Worm (Caenorhabditis elegans): ENCODE results near the gene tpk-1.

Gene tpk-1

DNA sequence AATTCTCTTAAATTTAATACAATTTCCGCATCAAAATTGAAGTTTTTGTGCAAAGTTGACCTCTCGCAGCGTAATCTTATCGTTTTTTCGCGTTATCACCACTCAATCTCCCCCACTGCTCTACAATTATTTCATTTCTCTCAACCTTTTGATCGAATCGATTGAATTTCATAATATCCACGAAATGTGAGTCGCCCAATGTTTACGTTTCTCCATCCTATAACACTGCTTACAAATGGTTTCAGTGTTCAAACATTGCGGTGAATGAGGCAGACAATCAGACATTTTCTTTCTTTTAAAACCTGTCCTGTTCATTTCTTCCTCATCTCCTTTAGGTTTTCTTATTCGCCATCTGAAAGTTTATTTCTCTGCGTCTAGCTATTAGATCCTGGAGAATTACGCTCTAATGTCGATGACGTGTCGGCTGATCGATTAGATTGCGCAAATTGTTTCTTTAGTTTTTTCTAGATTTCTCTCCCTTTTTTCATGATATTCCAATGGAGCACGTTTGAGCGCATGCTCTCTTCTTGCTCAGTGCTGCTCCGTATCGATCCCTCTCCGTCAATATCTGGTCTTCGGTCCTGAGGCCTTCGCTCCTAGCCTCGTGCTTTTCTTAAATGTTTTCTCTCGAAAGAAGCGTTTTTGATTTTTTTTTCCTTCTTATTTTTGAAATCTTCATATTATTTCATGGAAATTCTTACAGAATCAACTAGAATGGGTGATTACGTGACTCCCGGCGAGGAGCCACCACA, 6.9 kb upstream of the tpk-1 start, which contains the start of gene unc-32 (continued):
- TF ChIP-seq zip-4 (GFP tag; optimal IDR thresholded peaks at IDR 0.05) (peak; percentile 1), fos-1 (tag; optimal IDR thresholded peaks at IDR 0.05) (peak; percentile 11), C04F5.9 (tag; optimal IDR thresholded peaks at IDR 0.05) (peak; percentile 56), tbx-2 (tag; optimal IDR thresholded peaks at IDR 0.05) (peak; percentile 21), dpl-1 (GFP tag; optimal IDR thresholded peaks at IDR 0.05) (peak in 2 of 3 experiments; percentile 36 to 40)

DNA sequence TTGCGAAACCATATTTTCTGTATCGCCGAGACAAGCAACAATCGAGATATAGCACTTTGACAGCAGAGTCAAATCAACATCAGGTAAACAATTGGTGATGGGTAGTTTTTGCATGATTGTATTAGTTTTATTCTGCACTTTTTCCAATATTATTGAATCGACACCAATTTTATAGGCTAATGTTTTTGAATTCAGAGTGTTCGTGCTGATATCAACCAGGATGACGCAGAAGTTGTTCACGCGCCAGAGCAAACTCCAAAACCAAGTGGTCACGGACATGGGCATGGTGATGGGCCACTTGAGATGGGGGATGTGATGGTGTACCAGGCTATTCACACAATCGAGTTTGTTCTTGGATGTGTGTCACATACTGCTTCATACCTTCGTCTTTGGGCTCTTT, 1.8 kb upstream of the tpk-1 start:
- TF ChIP-seq elt-2 (tag; optimal IDR thresholded peaks at IDR 0.05) (no peak), ceh-82 (tag; optimal IDR thresholded peaks at IDR 0.05) (no peak), lin-15B (tag; optimal IDR thresholded peaks at IDR 0.05) (no peak), skn-1 (tag; optimal IDR thresholded peaks at IDR 0.05) (no peak)

DNA sequence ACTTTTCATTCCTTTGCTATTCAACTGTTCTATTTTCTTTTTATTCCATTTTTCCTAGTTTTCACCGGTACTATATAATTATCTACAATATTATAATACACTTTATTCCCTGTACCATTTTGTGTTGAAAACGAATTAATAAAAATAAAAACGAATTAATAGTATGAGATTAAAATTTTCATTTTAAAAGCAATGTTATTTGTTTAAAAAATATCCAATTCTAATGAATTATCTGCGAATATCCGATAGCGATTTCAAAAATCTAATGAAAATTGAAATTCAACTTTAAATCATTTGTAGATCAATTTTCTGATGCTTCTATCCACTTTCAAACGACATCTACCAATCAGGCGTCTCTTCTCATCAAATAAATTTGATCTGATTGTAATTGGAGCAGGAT, 1.5 kb downstream of the tpk-1 start, which contains the start of gene trxr-2:
TSS of gene trxr-2 (plus strand) at position 301 of the 400 bp plus-strand sequence.
- TF ChIP-seq unc-62 (GFP tag; optimal IDR thresholded peaks at IDR 0.05) (no peak), ceh-8 (GFP tag; optimal IDR thresholded peaks at IDR 0.05) (no peak), nhr-71 (tag; optimal IDR thresholded peaks at IDR 0.05) (no peak), unc-98 (GFP tag; IDR thresholded peaks at IDR 0.05) (no peak), nhr-11 (tag; optimal IDR thresholded peaks at IDR 0.05) (no peak), zip-4 (GFP tag; optimal IDR thresholded peaks at IDR 0.05) (no peak), lir-3 (tag; optimal IDR thresholded peaks at IDR 0.05; ENCODE audit: poor library complexity) (no peak), unc-130 (tag; optimal IDR thresholded peaks at IDR 0.05) (no peak), mdl-1 (tag; optimal IDR thresholded peaks at IDR 0.05) (no peak), zag-1 (tag; optimal IDR thresholded peaks at IDR 0.05) (no peak), jun-1 (tag; optimal IDR thresholded peaks at IDR 0.05) (no peak), rnt-1 (tag; optimal IDR thresholded peaks at IDR 0.05) (no peak), blmp-1 (tag; optimal IDR thresholded peaks at IDR 0.05) (no peak), mep-1 (tag; optimal IDR thresholded peaks at IDR 0.05) (no peak), grh-1 (GFP tag; IDR thresholded peaks at IDR 0.05) (no peak)

DNA sequence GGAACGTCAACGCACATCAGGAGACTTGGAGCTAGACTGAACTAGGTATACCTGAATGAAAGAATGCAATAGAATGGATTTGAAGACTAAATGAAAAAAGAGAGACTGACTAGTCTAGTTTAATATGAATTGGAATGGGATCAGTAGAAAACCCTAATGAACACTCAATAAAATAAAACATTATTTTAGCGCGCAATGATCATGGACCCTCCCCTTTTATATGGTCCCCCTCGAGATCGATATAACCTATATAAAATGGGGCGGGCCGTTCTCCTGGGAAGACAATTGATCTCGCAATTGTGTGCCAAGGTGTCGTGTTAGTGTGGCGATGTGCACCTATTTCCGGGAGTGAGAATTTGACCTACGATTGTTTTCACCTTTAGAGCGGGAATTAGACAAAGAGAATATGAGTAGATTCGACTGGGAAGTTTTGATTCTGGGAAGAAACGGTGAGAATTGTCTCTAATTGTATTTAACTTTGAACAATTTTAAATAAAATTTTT, 6.0 kb downstream of the tpk-1 start, which contains the start of gene cdc-25.3:
TSS of gene cdc-25.3 (minus strand) at position 51 of the 503 bp plus-strand sequence.
- no peak for TF ChIP-seq lir-3 (tag; optimal IDR thresholded peaks at IDR 0.05; ENCODE audit: poor library complexity)

DNA sequence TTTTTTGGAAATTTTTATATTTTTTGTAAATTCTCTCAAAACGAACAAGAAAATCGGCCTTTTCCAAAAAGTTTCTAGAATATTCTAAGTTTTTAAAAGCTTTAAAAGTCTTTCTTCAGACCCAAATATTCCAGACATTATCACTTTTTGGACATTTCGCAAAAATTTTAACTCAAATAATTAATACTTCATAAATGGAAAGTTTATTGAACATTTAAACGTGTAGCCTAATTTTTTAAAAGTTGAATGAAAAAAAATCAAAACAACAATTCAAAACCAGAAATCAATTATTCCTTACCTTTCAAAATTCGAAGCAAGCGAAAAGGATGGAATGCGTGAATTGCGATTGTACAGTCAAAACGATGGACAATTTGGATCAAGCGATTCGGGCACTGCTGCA, 7.8 kb downstream of the tpk-1 start, which contains the start of gene ZK637.15:
TSS of gene ZK637.15 (plus strand) at position 301 of the 400 bp plus-strand sequence.
- TF ChIP-seq efl-1 (optimal IDR thresholded peaks at IDR 0.05) (no peak), efl-1 (GFP tag; optimal IDR thresholded peaks at IDR 0.05 in 1 of 2) (peak in 1 of 2 experiments; percentile 23), C04F5.9 (tag; optimal IDR thresholded peaks at IDR 0.05) (no peak)

DNA sequence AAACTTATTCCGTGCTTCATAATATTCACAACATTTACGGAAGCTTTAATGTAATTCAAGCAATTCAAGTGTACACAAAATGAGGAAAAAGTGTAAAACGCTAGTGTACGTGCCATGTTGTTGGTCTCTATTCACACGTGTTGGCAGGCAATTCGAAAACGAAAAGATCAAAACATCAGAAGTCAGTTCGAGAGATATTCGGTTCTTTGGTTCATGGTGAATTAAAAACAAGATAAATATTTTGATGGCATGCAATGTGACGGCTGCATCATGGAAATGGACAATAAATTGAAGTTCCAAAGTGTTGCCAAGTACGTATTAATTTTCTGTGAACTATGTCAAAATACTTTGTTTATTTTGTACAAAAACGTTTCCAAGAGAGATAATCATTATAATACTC, 10.1 kb downstream of the tpk-1 start:
- peak; percentile 55 for TF ChIP-seq snu-23 (GFP tag; optimal IDR thresholded peaks at IDR 0.05)
- TF ChIP-seq nhr-19 (GFP tag; conservative IDR thresholded peaks at IDR 0.05), result peak; percentile 29; the same call in 1 of the 2 replicates
- TF ChIP-seq efl-1 (optimal IDR thresholded peaks at IDR 0.05), result peak in 1 of 2 experiments; percentile 24
- peak in 1 of 2 experiments; percentile 58 for TF ChIP-seq efl-1 (GFP tag; optimal IDR thresholded peaks at IDR 0.05 in 1 of 2)
- peak; percentile 73 for TF ChIP-seq nhr-85 (tag)
- no peak for TF ChIP-seq efl-3 (GFP tag; optimal IDR thresholded peaks at IDR 0.05)
- no peak for TF ChIP-seq zag-1 (tag; optimal IDR thresholded peaks at IDR 0.05)
- TF ChIP-seq unc-130 (tag; optimal IDR thresholded peaks at IDR 0.05), result no peak
- TF ChIP-seq nhr-71 (tag; optimal IDR thresholded peaks at IDR 0.05), result peak; percentile 54
- no peak for TF ChIP-seq skn-1 (tag; optimal IDR thresholded peaks at IDR 0.05)
- TF ChIP-seq grh-1 (GFP tag; IDR thresholded peaks at IDR 0.05), result no peak
- no peak for TF ChIP-seq C34B4.2 (tag; optimal IDR thresholded peaks at IDR 0.05)
- no peak for TF ChIP-seq fkh-10 (GFP tag; optimal IDR thresholded peaks at IDR 0.05)
- TF ChIP-seq lin-14 (GFP tag; optimal IDR thresholded peaks at IDR 0.05), result peak; percentile 68
- TF ChIP-seq nhr-237 (tag; optimal IDR thresholded peaks at IDR 0.05), result no peak
- peak; percentile 77 for TF ChIP-seq ztf-4 (tag; optimal IDR thresholded peaks at IDR 0.05)
- TF ChIP-seq ets-5 (GFP tag; IDR thresholded peaks at IDR 0.05), result no peak
- TF ChIP-seq xbp-1 (tag; optimal IDR thresholded peaks at IDR 0.05), result no peak
- no peak for TF ChIP-seq ceh-88 (GFP tag; IDR thresholded peaks at IDR 0.05)
- TF ChIP-seq lsy-2 (tag; optimal IDR thresholded peaks at IDR 0.05), result peak in 1 of 2 experiments; percentile 25
- TF ChIP-seq ceh-63 (GFP tag; optimal IDR thresholded peaks at IDR 0.05), result no peak
- TF ChIP-seq sptf-1 (tag; optimal IDR thresholded peaks at IDR 0.05), result no peak
- TF ChIP-seq unc-62 (GFP tag; optimal IDR thresholded peaks at IDR 0.05), result no peak
- no peak for TF ChIP-seq jun-1 (tag; optimal IDR thresholded peaks at IDR 0.05)

All from whole organism, L1 larva.